Worm (Caenorhabditis elegans) whole organism, L1 larva: ENCODE measurements around the gene arrd-19.

ENCODE experiments used
- C04F5.9 ChIP-seq: sonication (generic microtip); optimal IDR thresholded peaks from 2 replicates; lab custom pipeline; 2016; ENCODE audit warnings: missing genetic modification characterization, missing compliant biosample characterization
- C16A3.4 ChIP-seq: fragments of 150-350 bp; optimal IDR thresholded peaks from 2 replicates; lab custom pipeline; 2014; ENCODE audit warnings: missing biosample characterization, missing genetic modification characterization
- C34B4.2 ChIP-seq: sonication (generic microtip); optimal IDR thresholded peaks from 2 replicates; lab custom pipeline; 2017; ENCODE audit warnings: mild to moderate bottlenecking, missing genetic modification characterization, missing compliant biosample characterization
- Y116A8C.19 ChIP-seq: sonication (generic microtip); optimal IDR thresholded peaks from 2 replicates; lab custom pipeline; 2016; ENCODE audit warnings: missing compliant biosample characterization, missing genetic modification characterization, borderline replicate concordance
- aha-1 ChIP-seq: fragments of 150-350 bp; optimal IDR thresholded peaks from 2 replicates; lab custom pipeline; 2014; ENCODE audit warnings: missing biosample characterization, missing genetic modification characterization
- aly-2 ChIP-seq: fragments of 150-350 bp; optimal IDR thresholded peaks from 2 replicates; lab custom pipeline; 2014; ENCODE audit warnings: missing biosample characterization, missing genetic modification characterization
- blmp-1 ChIP-seq: fragments of 150-350 bp; optimal IDR thresholded peaks from 2 replicates; lab custom pipeline; 2014; ENCODE audit warnings: missing biosample characterization, missing genetic modification characterization
- ceh-8 ChIP-seq: fragments of 200-800 bp; sonication (Bioruptor generic); optimal IDR thresholded peaks from 2 replicates; lab custom pipeline; 2018; ENCODE audit warnings: mild to moderate bottlenecking, missing genetic modification characterization, moderate library complexity, missing compliant biosample characterization
- dpl-1 ChIP-seq, 3 experiments: fragments of 150-350 bp in 2 of 3; sonication (generic microtip) in 1 of 3; optimal IDR thresholded peaks; 2 replicates each; lab custom pipeline; 2014 to 2017; ENCODE audit warnings: missing biosample characterization in 3 of 3, missing genetic modification characterization in 3 of 3, missing genetic modification reagents in 3 of 3
- dsc-1 ChIP-seq: sonication (generic microtip); optimal IDR thresholded peaks from 2 replicates; lab custom pipeline; 2016; ENCODE audit warnings: mild to moderate bottlenecking, missing genetic modification characterization, missing compliant biosample characterization
- efl-1 ChIP-seq, 4 experiments: fragments of 150-350 bp; optimal IDR thresholded peaks in 3 of 4; peaks in 1 of 4; 1 replicate in 1 of 4; 2 replicates in 3 of 4; lab custom pipeline; 2014; ENCODE audit warnings: missing biosample characterization in 2 of 4, missing genetic modification characterization in 2 of 4, missing genetic modification reagents in 2 of 4
- ets-5 ChIP-seq: fragments of 200-800 bp; sonication (Bioruptor generic); IDR thresholded peaks from 2 replicates; pipeline ENCODE4 v1.3.6; 2022; ENCODE audit warnings: missing genetic modification characterization, missing compliant biosample characterization
- fkh-8 ChIP-seq: sonication (generic microtip); optimal IDR thresholded peaks from 2 replicates; lab custom pipeline; 2016; ENCODE audit warnings: mild to moderate bottlenecking, missing genetic modification characterization, missing compliant biosample characterization
- grh-1 ChIP-seq: fragments of 200-800 bp; sonication (Bioruptor generic); IDR thresholded peaks from 2 replicates; pipeline ENCODE4 v1.3.6; 2022; ENCODE audit warnings: missing genetic modification reagents, missing genetic modification characterization, missing compliant biosample characterization
- hlh-4 ChIP-seq: sonication (generic microtip); optimal IDR thresholded peaks from 2 replicates; lab custom pipeline; 2016; ENCODE audit warnings: mild to moderate bottlenecking, missing genetic modification characterization, missing compliant biosample characterization
- lin-14 ChIP-seq: fragments of 200-800 bp; sonication (Bioruptor generic); optimal IDR thresholded peaks from 2 replicates; lab custom pipeline; 2018; ENCODE audit warnings: mild to moderate bottlenecking, missing genetic modification characterization, moderate library complexity, missing compliant biosample characterization
- lin-15B ChIP-seq: fragments of 150-350 bp; sonication (generic microtip); optimal IDR thresholded peaks from 3 replicates; lab custom pipeline; 2014; ENCODE audit warnings: missing biosample characterization, missing genetic modification characterization
- lin-35 ChIP-seq, 2 experiments: fragments of 150-350 bp; optimal IDR thresholded peaks; 2 replicates each; lab custom pipeline; 2014; ENCODE audit warnings: missing biosample characterization in 2 of 2, missing genetic modification characterization in 2 of 2, missing genetic modification reagents in 2 of 2
- lsy-2 ChIP-seq, 2 experiments: fragments of 150-350 bp; optimal IDR thresholded peaks; 2 replicates each; lab custom pipeline; 2014; ENCODE audit warnings: missing biosample characterization in 2 of 2, missing genetic modification characterization in 2 of 2
- mdl-1 ChIP-seq, 2 experiments: fragments of 150-350 bp; optimal IDR thresholded peaks; 2 replicates each; lab custom pipeline; 2014 to 2017; ENCODE audit warnings: missing biosample characterization in 2 of 2, missing genetic modification characterization in 2 of 2, inconsistent platforms in 1 of 2
- nhr-19 ChIP-seq: fragments of 200-800 bp; sonication (Bioruptor generic); conservative IDR thresholded peaks from 2 replicates; pipeline ENCODE4 v1.3.6; 2022; ENCODE audit warnings: missing genetic modification characterization, missing compliant biosample characterization
- nhr-20 ChIP-seq: sonication (generic microtip); optimal IDR thresholded peaks from 2 replicates; lab custom pipeline; 2016; ENCODE audit warnings: mild to moderate bottlenecking, missing genetic modification characterization, missing compliant biosample characterization
- nhr-47 ChIP-seq: sonication (generic microtip); optimal IDR thresholded peaks from 2 replicates; lab custom pipeline; 2016; ENCODE audit warnings: mild to moderate bottlenecking, missing genetic modification characterization, moderate library complexity, missing compliant biosample characterization
- nhr-71 ChIP-seq: sonication (generic microtip); optimal IDR thresholded peaks from 2 replicates; lab custom pipeline; 2016; ENCODE audit warnings: mild to moderate bottlenecking, missing genetic modification characterization, moderate library complexity, missing compliant biosample characterization
- nhr-76 ChIP-seq: sonication (generic microtip); optimal IDR thresholded peaks from 2 replicates; lab custom pipeline; 2017; ENCODE audit warnings: missing biosample characterization, missing genetic modification characterization
- nhr-85 ChIP-seq: sonication (generic microtip); peaks from one replicate; lab custom pipeline; 2016; ENCODE audit warnings: missing genetic modification characterization, inconsistent platforms, missing compliant biosample characterization
- pax-3 ChIP-seq: fragments of 200-800 bp; sonication (Bioruptor generic); optimal IDR thresholded peaks from 2 replicates; lab custom pipeline; 2018; ENCODE audit warnings: mild to moderate bottlenecking, missing genetic modification characterization, moderate library complexity, missing compliant biosample characterization
- rnt-1 ChIP-seq: sonication (generic microtip); optimal IDR thresholded peaks from 2 replicates; lab custom pipeline; 2016; ENCODE audit warnings: mild to moderate bottlenecking, missing genetic modification characterization, moderate library complexity, missing compliant biosample characterization
- skn-1 ChIP-seq: fragments of 150-350 bp; optimal IDR thresholded peaks from 2 replicates; lab custom pipeline; 2014; ENCODE audit warnings: missing biosample characterization, missing genetic modification characterization
- snu-23 ChIP-seq: sonication (generic microtip); optimal IDR thresholded peaks from 2 replicates; lab custom pipeline; 2016; ENCODE audit warnings: missing genetic modification characterization, missing compliant biosample characterization
- tbx-2 ChIP-seq: sonication (generic microtip); optimal IDR thresholded peaks from 2 replicates; lab custom pipeline; 2016; ENCODE audit warnings: missing genetic modification characterization, missing compliant biosample characterization
- unc-30 ChIP-seq: sonication (generic microtip); optimal IDR thresholded peaks from 2 replicates; lab custom pipeline; 2017; ENCODE audit warnings: missing biosample characterization, missing genetic modification characterization
- unc-86 ChIP-seq: sonication (generic microtip); optimal IDR thresholded peaks from 2 replicates; lab custom pipeline; 2016; ENCODE audit warnings: missing genetic modification characterization, missing compliant biosample characterization
- unc-98 ChIP-seq: fragments of 200-800 bp; sonication (Bioruptor generic); IDR thresholded peaks from 2 replicates; pipeline ENCODE4 v1.3.6; 2022; ENCODE audit warnings: missing genetic modification characterization, missing compliant biosample characterization
- zag-1 ChIP-seq: fragments of 150-350 bp; optimal IDR thresholded peaks from 2 replicates; lab custom pipeline; 2014; ENCODE audit warnings: missing biosample characterization, missing genetic modification characterization
- ztf-11 ChIP-seq, 2 experiments: sonication (generic microtip); optimal IDR thresholded peaks; 2 replicates each; lab custom pipeline; 2016 to 2017; ENCODE audit warnings: missing genetic modification characterization in 2 of 2, missing biosample characterization in 1 of 2, missing compliant biosample characterization in 1 of 2

The arrd-19 gene

DNA sequence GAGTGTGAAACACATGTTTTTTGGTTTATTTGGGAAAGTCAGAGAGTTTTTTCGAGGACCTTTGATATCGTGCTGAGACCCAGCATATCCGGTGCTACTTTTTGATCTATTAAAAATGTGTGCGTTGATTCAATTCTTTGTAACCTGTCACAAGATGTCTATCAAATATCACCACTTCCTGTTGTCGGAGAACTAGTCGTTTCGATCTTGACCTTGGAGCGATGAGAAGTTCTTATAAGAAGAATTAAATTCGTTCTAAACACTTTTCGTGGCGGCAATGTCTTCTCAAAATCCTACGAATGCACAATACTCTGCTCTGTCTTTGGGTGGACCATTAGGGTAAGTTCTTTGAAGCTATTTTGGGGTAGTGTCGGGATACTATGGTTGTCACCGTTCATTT, 792 bp upstream of the arrd-19 start, which contains the start of gene F35F10.1:
Gene F35F10.1, plus strand, starts transcription at position 200 of the 400 bp plus-strand sequence.
- TF ChIP-seq blmp-1 (tag; lab: Kevin White, UChicago) (peak; percentile 37), zag-1 (tag; lab: Kevin White, UChicago) (no peak), hlh-4 (no peak), grh-1 (GFP tag; lab: Robert Waterston, UW) (peak; percentile 9; the same call in 1 of the 2 replicates), unc-30 (tag; lab: Kevin White, UChicago) (no peak), nhr-85 (tag; lab: Kevin White, UChicago) (peak; percentile 69), aha-1 (tag; lab: Kevin White, UChicago) (no peak)

DNA sequence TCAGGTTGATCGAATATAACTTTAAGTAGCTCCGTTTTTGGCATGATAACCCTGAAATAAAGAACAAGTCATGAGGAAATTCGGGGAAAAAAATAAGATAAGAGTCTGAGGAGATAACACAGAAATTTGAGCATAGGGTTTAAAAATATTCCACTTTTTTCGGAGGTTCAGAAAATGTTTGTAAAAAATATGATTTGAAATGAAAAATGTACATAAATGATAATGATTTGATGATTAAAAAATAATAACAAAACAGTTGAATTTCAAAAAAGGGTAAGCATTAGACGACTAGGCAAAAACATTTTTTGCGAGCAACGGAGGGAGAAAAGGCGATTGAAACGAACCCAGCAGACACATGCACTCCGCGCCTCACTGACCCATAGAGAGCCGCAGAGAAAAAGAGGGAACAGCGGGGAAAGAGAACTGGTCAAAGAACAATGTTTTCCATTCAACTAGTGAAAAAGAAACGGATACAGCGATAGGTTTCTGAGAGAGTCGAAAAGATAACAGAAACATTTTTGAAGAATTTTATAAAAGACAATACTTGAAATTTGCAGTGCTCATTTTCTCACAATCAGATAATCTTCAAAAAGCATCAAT, 3.1 kb downstream of the arrd-19 start, which contains the start of gene arrd-18:
Gene arrd-18, minus strand, starts transcription at position 51 of the 600 bp plus-strand sequence.
- peak; percentile 20 for TF ChIP-seq fkh-8 (tag; lab: Kevin White, UChicago)
- no peak for TF ChIP-seq skn-1 (tag; lab: Kevin White, UChicago)
- peak; percentile 50 for TF ChIP-seq nhr-19 (GFP tag; lab: Robert Waterston, UW)
- TF ChIP-seq rnt-1: peak; percentile 51
- no peak for TF ChIP-seq C34B4.2
- TF ChIP-seq lsy-2 (tag; optimal IDR thresholded peaks at IDR 0.05; lab: Kevin White, UChicago): peak in 1 of 2 experiments; percentile 3
- peak; percentile 32; the same call in 1 of the 2 replicates for TF ChIP-seq grh-1 (GFP tag; lab: Robert Waterston, UW)
- TF ChIP-seq dpl-1 (GFP tag; optimal IDR thresholded peaks at IDR 0.05; lab: Kevin White, UChicago): peak in 1 of 3 experiments; percentile 13
- peak; percentile 21 for TF ChIP-seq nhr-85 (tag; lab: Kevin White, UChicago)
- peak; percentile 10 for TF ChIP-seq tbx-2 (tag; lab: Kevin White, UChicago)
- peak in 1 of 2 experiments; percentile 19 for TF ChIP-seq efl-1 (optimal IDR thresholded peaks at IDR 0.05; lab: Kevin White, UChicago)
- peak in 1 of 2 experiments; percentile 67 for TF ChIP-seq efl-1 (GFP tag; optimal IDR thresholded peaks at IDR 0.05 in 1 of 2; lab: Kevin White, UChicago)
- peak; percentile 62 for TF ChIP-seq nhr-71 (tag; lab: Kevin White, UChicago)
- peak; percentile 18 for TF ChIP-seq nhr-47 (tag; lab: Kevin White, UChicago)
- TF ChIP-seq snu-23 (GFP tag; lab: Kevin White, UChicago): peak; percentile 51
- TF ChIP-seq dsc-1: no peak
- peak; percentile 32 for TF ChIP-seq nhr-20
- TF ChIP-seq Y116A8C.19: no peak
- peak; percentile 92 for TF ChIP-seq lin-14 (GFP tag; lab: Kevin White, UChicago)
- no peak for TF ChIP-seq lin-15B (tag; lab: Kevin White, UChicago)
- TF ChIP-seq unc-86: no peak
- TF ChIP-seq pax-3 (tag; lab: Kevin White, UChicago): no peak
- peak; percentile 0 for TF ChIP-seq C16A3.4 (tag; lab: Kevin White, UChicago)

DNA sequence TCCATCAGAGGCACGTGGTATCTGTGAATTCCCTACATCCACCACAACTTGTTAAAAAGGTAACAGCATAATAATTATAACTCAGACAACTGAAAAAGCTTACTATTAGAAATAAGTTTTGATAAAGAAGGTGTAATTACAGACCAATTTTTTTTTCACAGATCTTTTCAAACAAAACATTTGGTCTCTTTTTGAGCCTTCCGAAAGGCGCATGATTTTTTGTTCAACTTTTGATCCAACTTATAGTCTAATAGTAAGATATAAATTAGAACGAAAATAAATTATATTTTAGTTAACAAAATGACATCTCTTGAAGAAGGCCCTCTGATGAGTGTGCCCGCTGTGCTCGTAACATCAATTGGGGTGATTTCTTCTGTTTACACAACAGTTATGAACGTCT, 7.1 kb downstream of the arrd-19 start, which contains the start of gene srbc-3:
Gene srbc-3, plus strand, starts transcription at position 301 of the 400 bp plus-strand sequence.
- peak; percentile 2 for TF ChIP-seq nhr-85 (tag; lab: Kevin White, UChicago)
- no peak for TF ChIP-seq C04F5.9

ce11 chrV:3301898-3302297, 13.4 kb downstream of the arrd-19 start, which contains the start of gene srbc-1:
Gene srbc-1, minus strand, starts transcription at chrV:3301998.
- TF ChIP-seq aly-2 (tag; lab: Kevin White, UChicago): no peak
- no peak for TF ChIP-seq blmp-1 (tag; lab: Kevin White, UChicago)
- no peak for TF ChIP-seq ceh-8 (GFP tag; lab: Kevin White, UChicago)
- TF ChIP-seq hlh-4: no peak
- no peak for TF ChIP-seq mdl-1 (tag; optimal IDR thresholded peaks at IDR 0.05; lab: Kevin White, UChicago)
- no peak for TF ChIP-seq nhr-76 (tag; lab: Kevin White, UChicago)
- no peak for TF ChIP-seq ets-5 (GFP tag; lab: Robert Waterston, UW)
- TF ChIP-seq grh-1 (GFP tag; lab: Robert Waterston, UW): no peak
- no peak for TF ChIP-seq lin-35 (GFP tag; optimal IDR thresholded peaks at IDR 0.05; lab: Kevin White, UChicago)
- TF ChIP-seq dpl-1 (GFP tag; optimal IDR thresholded peaks at IDR 0.05; lab: Kevin White, UChicago): no peak
- TF ChIP-seq nhr-47 (tag; lab: Kevin White, UChicago): no peak
- TF ChIP-seq unc-98 (GFP tag; lab: Robert Waterston, UW): no peak
- TF ChIP-seq ztf-11 (tag; optimal IDR thresholded peaks at IDR 0.05; lab: Kevin White, UChicago): no peak
